Fruit fly (Drosophila melanogaster) whole organism, adult: Measurements from ENCODE around the gene CG12499.

Source experiments
- CG11617 ChIP-seq: fragments of 200-800 bp; sonication (Bioruptor generic); optimal IDR thresholded peaks from 2 replicates; lab custom pipeline; 2017; ENCODE audit warnings: mild to moderate bottlenecking, missing biosample characterization, missing genetic modification reagents, missing genetic modification characterization
- CG12768 ChIP-seq: fragments of 200-800 bp; sonication (Bioruptor generic); optimal IDR thresholded peaks from 2 replicates; lab custom pipeline; 2017; ENCODE audit warnings: missing biosample characterization, missing genetic modification characterization, mild to moderate bottlenecking, moderate library complexity, missing genetic modification reagents
- CG14711 ChIP-seq: fragments of 200-800 bp; sonication (Bioruptor generic); optimal IDR thresholded peaks from 2 replicates; lab custom pipeline; 2018; ENCODE audit warnings: missing biosample characterization, mild to moderate bottlenecking, missing genetic modification characterization, moderate library complexity
- CG33017 ChIP-seq: fragments of 200-800 bp; sonication (Bioruptor generic); optimal IDR thresholded peaks from 2 replicates; lab custom pipeline; 2018; ENCODE audit warnings: missing biosample characterization, mild to moderate bottlenecking, missing genetic modification characterization, moderate library complexity
- CG5204 ChIP-seq: fragments of 200-800 bp; sonication (Bioruptor generic); optimal IDR thresholded peaks from 2 replicates; lab custom pipeline; 2016; ENCODE audit warnings: missing biosample characterization, missing genetic modification characterization
- CG7045 ChIP-seq: fragments of 200-800 bp; sonication (Bioruptor generic); optimal IDR thresholded peaks from 2 replicates; lab custom pipeline; 2017; ENCODE audit warnings: missing biosample characterization, mild to moderate bottlenecking, missing genetic modification characterization
- CG7101 ChIP-seq: fragments of 200-800 bp; sonication (Bioruptor generic); optimal IDR thresholded peaks from 2 replicates; lab custom pipeline; 2018; ENCODE audit warnings: missing biosample characterization, mild to moderate bottlenecking, missing genetic modification characterization, moderate library complexity
- Clk ChIP-seq: fragments of 200-800 bp; sonication (Bioruptor generic); optimal IDR thresholded peaks from 2 replicates; lab custom pipeline; 2017; ENCODE audit warnings: missing biosample characterization, missing genetic modification characterization
- Crg-1 ChIP-seq: fragments of 200-800 bp; sonication (Bioruptor generic); optimal IDR thresholded peaks from 2 replicates; lab custom pipeline; 2016; ENCODE audit warnings: missing biosample characterization, missing genetic modification characterization
- Hr96 ChIP-seq: fragments of 200-800 bp; sonication (Bioruptor generic); optimal IDR thresholded peaks from 2 replicates; lab custom pipeline; 2016; ENCODE audit warnings: missing biosample characterization, missing genetic modification characterization
- Mnt ChIP-seq: fragments of 200-800 bp; sonication (Bioruptor generic); optimal IDR thresholded peaks from 2 replicates; lab custom pipeline; 2016; ENCODE audit warnings: missing biosample characterization, mild to moderate bottlenecking, missing genetic modification characterization
- bab1 ChIP-seq: fragments of 200-800 bp; sonication (Bioruptor generic); optimal IDR thresholded peaks from 3 replicates; lab custom pipeline; 2019; ENCODE audit warnings: missing biosample characterization, mild to moderate bottlenecking, missing genetic modification characterization, moderate library complexity
- cic ChIP-seq: fragments of 200-800 bp; sonication (Bioruptor generic); optimal IDR thresholded peaks from 2 replicates; lab custom pipeline; 2017; ENCODE audit warnings: missing biosample characterization, mild to moderate bottlenecking, missing genetic modification characterization, moderate library complexity
- cnc ChIP-seq, 2 experiments: fragments of >200 bp; optimal IDR thresholded peaks; 2 replicates each; lab custom pipeline; 2017
- kay ChIP-seq: fragments of 200-800 bp; sonication (Bioruptor generic); peaks from one replicate; lab custom pipeline; 2016; ENCODE audit warnings: missing biosample characterization, missing genetic modification characterization, borderline replicate concordance
- ovo ChIP-seq: fragments of 200-800 bp; sonication (Bioruptor generic); optimal IDR thresholded peaks from 2 replicates; lab custom pipeline; 2016; ENCODE audit warnings: missing biosample characterization, missing genetic modification characterization
- pad ChIP-seq: fragments of 200-800 bp; sonication (Bioruptor generic); optimal IDR thresholded peaks from 3 replicates; lab custom pipeline; 2017; ENCODE audit warnings: missing biosample characterization, missing genetic modification characterization, mild to moderate bottlenecking, moderate library complexity, missing genetic modification reagents
- tj ChIP-seq: fragments of 200-800 bp; sonication (Bioruptor generic); optimal IDR thresholded peaks from 3 replicates; lab custom pipeline; 2017; ENCODE audit warnings: missing biosample characterization, mild to moderate bottlenecking, missing genetic modification characterization, moderate library complexity
- toe ChIP-seq: fragments of 200-800 bp; sonication (Bioruptor generic); optimal IDR thresholded peaks from 2 replicates; lab custom pipeline; 2016; ENCODE audit warnings: missing biosample characterization, missing genetic modification characterization

The CG12499 gene

DNA sequence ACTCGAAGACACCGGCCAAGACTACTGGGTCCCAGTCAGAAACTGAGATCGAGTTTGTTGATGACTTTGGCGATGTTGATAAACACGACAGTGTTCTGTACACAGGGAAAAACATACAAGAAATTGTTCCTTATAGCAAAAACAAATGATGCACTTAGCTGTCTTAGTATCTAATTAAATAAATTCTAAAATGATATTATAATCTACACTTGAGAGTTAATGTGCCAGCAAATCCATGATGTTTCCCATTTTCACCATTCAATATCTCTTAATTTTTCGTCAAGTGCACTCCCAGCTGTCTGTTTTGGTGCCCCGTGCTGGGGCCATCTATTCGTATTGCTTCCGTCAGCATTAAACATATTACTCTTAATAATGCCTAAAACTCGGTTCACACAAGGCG is 46.1 kb downstream of the CG12499 start:
- no peak for TF ChIP-seq CG7101 (tag; lab: Kevin White, UChicago)
- no peak for TF ChIP-seq ovo (GFP tag; lab: Kevin White, UChicago)
- TF ChIP-seq CG7045 (GFP tag; lab: Kevin White, UChicago) = no peak
- TF ChIP-seq kay (GFP tag; lab: Kevin White, UChicago) = no peak

DNA sequence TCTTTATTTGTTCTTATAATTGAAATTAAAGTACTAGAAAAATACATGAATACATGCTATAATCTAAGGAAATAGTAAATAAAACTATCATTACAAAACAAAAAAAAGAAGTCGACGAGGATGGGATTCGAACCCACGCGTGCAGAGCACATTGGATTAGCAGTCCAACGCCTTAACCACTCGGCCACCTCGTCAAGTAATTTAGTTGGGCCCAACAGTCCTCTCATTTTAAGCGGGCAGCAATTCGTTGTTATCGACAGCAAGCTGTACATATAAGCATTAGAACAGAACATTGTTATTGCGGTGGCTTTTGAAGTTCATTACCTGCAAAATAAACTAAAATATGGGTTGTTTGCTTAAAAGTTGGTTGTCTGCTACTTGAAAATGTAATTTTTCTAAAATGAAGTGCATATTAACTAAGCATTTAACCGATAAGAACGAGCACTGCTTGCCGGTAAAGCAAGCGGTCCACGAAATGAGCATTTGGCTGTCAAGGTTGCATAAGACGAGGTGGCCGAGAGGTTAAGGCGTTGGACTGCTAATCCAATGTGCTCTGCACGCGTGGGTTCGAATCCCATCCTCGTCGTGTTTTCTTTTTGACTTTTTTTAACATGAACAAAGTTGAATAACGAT is 49.2 kb downstream of the CG12499 start:
- TF ChIP-seq bab1 (GFP tag; lab: Kevin White, UChicago) (peak; percentile 15), cnc (optimal IDR thresholded peaks at IDR 0.05; lab: Kevin White, UChicago) (no peak)

DNA sequence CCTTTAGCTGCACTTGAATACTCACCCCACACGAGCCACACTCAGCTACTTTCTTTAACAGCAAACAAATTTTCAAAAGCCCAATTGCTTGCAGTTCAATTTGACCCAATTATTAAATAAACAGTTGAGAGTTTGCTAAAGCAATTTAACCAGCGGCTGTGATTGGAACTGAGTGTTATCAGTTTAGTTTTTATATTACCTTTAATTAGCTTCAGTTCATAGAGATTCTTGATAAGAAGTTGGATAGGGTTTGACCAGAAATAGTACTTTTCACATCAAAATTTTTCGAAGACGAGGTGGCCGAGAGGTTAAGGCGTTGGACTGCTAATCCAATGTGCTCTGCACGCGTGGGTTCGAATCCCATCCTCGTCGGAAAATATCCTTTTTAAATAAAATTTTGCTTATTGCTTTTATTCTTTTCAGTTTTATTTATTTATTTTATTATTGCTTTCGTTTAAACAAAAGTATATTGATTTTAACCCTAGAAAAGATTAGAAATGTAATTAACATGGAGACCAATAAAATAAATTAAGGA is 50.1 kb downstream of the CG12499 start:
- no peak for TF ChIP-seq CG11617 (GFP tag; lab: Kevin White, UChicago)
- TF ChIP-seq CG5204 (GFP tag; lab: Kevin White, UChicago) = no peak
- TF ChIP-seq kay (GFP tag; lab: Kevin White, UChicago) = no peak
- TF ChIP-seq CG7101 (tag; lab: Kevin White, UChicago) = no peak
- TF ChIP-seq pad (GFP tag; lab: Kevin White, UChicago) = no peak
- no peak for TF ChIP-seq Clk (GFP tag; lab: Kevin White, UChicago)
- TF ChIP-seq Hr96 (GFP tag; lab: Kevin White, UChicago) = no peak
- no peak for TF ChIP-seq CG33017 (tag; lab: Kevin White, UChicago)
- no peak for TF ChIP-seq CG14711
- TF ChIP-seq Mnt (GFP tag; lab: Kevin White, UChicago) = no peak
- no peak for TF ChIP-seq tj (GFP tag; lab: Kevin White, UChicago)
- TF ChIP-seq cic = no peak
- no peak for TF ChIP-seq cnc (optimal IDR thresholded peaks at IDR 0.05; lab: Kevin White, UChicago)
- no peak for TF ChIP-seq bab1 (GFP tag; lab: Kevin White, UChicago)
- no peak for TF ChIP-seq CG12768 (GFP tag; lab: Kevin White, UChicago)
- no peak for TF ChIP-seq toe

DNA sequence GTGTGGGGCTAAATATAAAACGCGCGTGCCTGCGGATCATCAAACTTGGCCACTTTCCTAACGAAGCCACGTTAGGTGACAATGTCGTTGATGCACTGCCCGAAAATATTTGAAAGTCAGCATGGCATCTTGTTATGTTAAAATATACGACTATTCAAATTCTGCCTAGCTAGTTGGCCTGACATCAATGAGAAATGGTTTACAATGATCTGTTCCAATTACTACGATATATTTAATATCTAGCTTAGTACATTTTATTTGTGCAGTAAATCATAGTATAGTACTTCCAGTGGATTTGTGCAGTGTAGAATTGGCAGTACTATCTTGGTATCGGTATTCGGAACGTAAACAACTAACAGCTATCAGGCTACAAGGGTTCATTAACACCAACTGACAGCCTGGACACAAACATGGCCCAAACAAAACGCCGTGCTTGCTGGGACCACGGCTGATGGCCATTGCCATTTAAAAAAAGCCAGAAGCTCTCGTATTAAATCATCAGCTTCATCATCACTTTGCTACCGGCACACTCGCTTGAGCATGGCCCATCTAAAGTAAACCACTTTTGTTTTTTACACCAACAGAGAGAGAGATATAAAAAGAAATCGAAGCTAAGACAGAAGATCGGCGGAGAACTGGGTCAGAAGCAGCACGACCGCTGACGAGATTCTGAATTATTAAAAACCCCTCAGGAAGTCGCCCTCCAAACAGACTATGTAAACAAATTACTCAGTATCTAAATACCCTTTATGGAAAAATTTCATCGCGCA is 50.8 kb downstream of the CG12499 start:
- TF ChIP-seq CG33017 (tag; lab: Kevin White, UChicago) (no peak), tj (GFP tag; lab: Kevin White, UChicago) (no peak), CG12768 (GFP tag; lab: Kevin White, UChicago) (no peak), Crg-1 (no peak), pad (GFP tag; lab: Kevin White, UChicago) (no peak), Hr96 (GFP tag; lab: Kevin White, UChicago) (no peak), cnc (optimal IDR thresholded peaks at IDR 0.05; lab: Kevin White, UChicago) (no peak), CG14711 (no peak), Clk (GFP tag; lab: Kevin White, UChicago) (no peak), bab1 (GFP tag; lab: Kevin White, UChicago) (no peak), toe (no peak), kay (GFP tag; lab: Kevin White, UChicago) (no peak), CG5204 (GFP tag; lab: Kevin White, UChicago) (no peak), CG11617 (GFP tag; lab: Kevin White, UChicago) (no peak)

DNA sequence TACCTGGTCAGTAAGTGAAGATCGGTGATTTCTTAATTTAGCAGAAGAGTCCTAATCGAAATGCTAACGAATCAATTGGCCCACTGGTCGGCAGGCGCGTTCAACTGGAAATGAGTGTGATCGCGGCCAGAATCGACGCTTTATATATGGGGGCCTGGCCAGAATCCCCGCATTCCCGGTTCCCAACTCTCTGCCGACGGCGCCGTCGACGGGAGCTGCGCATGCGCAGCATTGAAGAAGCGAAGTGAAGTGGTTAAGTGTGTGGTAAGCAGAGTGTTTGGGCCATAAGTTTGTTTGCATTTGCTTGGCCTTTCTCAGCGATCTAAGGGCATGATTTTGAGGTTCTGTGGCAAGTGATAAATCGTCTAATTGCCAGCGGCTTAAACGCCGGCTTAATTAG is 52.4 kb downstream of the CG12499 start, which contains the start of gene CG13857:
Gene CG13857, minus strand, starts transcription at position 101 of the 400 bp plus-strand sequence.
- TF ChIP-seq cic = no peak
- no peak for TF ChIP-seq CG5204 (GFP tag; lab: Kevin White, UChicago)
- TF ChIP-seq CG7101 (tag; lab: Kevin White, UChicago) = no peak
